Fruit fly (Drosophila melanogaster) whole organism: Measurements from ENCODE around the gene CG42307.

Experiments
- CG8478 ChIP-seq: fragments of >200 bp; optimal IDR thresholded peaks from 2 replicates; lab custom pipeline; 2018; ENCODE audit warnings: inconsistent platforms
- pan ChIP-seq: fragments of >200 bp; optimal IDR thresholded peaks from 2 replicates; lab custom pipeline; 2017
- usp ChIP-seq: fragments of >200 bp; optimal IDR thresholded peaks from 2 replicates; lab custom pipeline; 2017; ENCODE audit warnings: missing biosample characterization, missing genetic modification characterization, mixed read lengths

dm6 chr3L:7319768-7320167 is 9.2 kb upstream of the CG42307 start, which contains the start of gene CG8607:
- TF ChIP-seq usp (no peak), pan (lab: Kevin White, UChicago) (no peak), CG8478 (lab: Kevin White, UChicago) (no peak)
